Fruit fly (Drosophila melanogaster) Kc167 (cell line): Measurements from ENCODE around the gene CG13062.

ENCODE experiments used
- Myc ChIP-seq: fragments of >200 bp; optimal IDR thresholded peaks from 2 replicates; lab custom pipeline; 2017; ENCODE audit warnings: missing external identifiers
- Sin3A ChIP-seq: fragments of >200 bp; optimal IDR thresholded peaks from 2 replicates; lab custom pipeline; 2018; ENCODE audit warnings: missing external identifiers
- h ChIP-seq: fragments of >200 bp; optimal IDR thresholded peaks from 3 replicates; lab custom pipeline; 2018; ENCODE audit warnings: missing external identifiers
- insv ChIP-seq: fragments of >200 bp; optimal IDR thresholded peaks from 3 replicates; lab custom pipeline; 2018; ENCODE audit warnings: missing external identifiers
- psq ChIP-seq: fragments of >200 bp; optimal IDR thresholded peaks from 2 replicates; lab custom pipeline; 2017; ENCODE audit warnings: missing external identifiers
- ttk ChIP-seq: sonication (Bioruptor generic); optimal IDR thresholded peaks from 2 replicates; lab custom pipeline; 2017; ENCODE audit warnings: missing external identifiers

Gene CG13062

dm6 chr3L:16313985-16314384, at the start of gene CG13062:
TSS of gene CG13062 (plus strand) at chr3L:16314285.
- TF ChIP-seq Sin3A (lab: Kevin White, UChicago) (no peak), insv (lab: Kevin White, UChicago) (no peak), Myc (lab: Kevin White, UChicago) (no peak), ttk (lab: Kevin White, UChicago) (no peak), psq (lab: Kevin White, UChicago) (no peak), h (no peak)

dm6 chr3L:16265000-16265399, 49.1 kb upstream of the CG13062 start, which contains the start of the genes CG13051 and CG13069:
TSS of gene CG13051 (minus strand) at chr3L:16265100.
TSS of gene CG13069 (plus strand) at chr3L:16265385.
- no peak for TF ChIP-seq ttk (lab: Kevin White, UChicago)
- TF ChIP-seq insv (lab: Kevin White, UChicago), result no peak
- TF ChIP-seq psq (lab: Kevin White, UChicago), result no peak
- TF ChIP-seq Sin3A (lab: Kevin White, UChicago), result no peak
- no peak for TF ChIP-seq h
- no peak for TF ChIP-seq Myc (lab: Kevin White, UChicago)

dm6 chr3L:16268106-16268733, 45.9 kb upstream of the CG13062 start, which contains the start of gene CG4950:
TSS of gene CG4950 (minus strand) at chr3L:16268156.
- no peak for TF ChIP-seq Sin3A (lab: Kevin White, UChicago)
- TF ChIP-seq ttk (lab: Kevin White, UChicago), result no peak
- no peak for TF ChIP-seq h
- no peak for TF ChIP-seq psq (lab: Kevin White, UChicago)
- TF ChIP-seq Myc (lab: Kevin White, UChicago), result no peak
- no peak for TF ChIP-seq insv (lab: Kevin White, UChicago)

- no peak for TF ChIP-seq insv (lab: Kevin White, UChicago)
- TF ChIP-seq Sin3A (lab: Kevin White, UChicago), result no peak
- TF ChIP-seq h, result no peak
- TF ChIP-seq Myc (lab: Kevin White, UChicago), result no peak
- no peak for TF ChIP-seq psq (lab: Kevin White, UChicago)
- TF ChIP-seq ttk (lab: Kevin White, UChicago), result no peak
Measured at dm6 chr3L:16269092-16269491, 45.0 kb upstream of the CG13062 start, which contains the start of gene CG13068. TSS of gene CG13068 (plus strand) at chr3L:16269392.

dm6 chr3L:16270802-16271332, 43.2 kb upstream of the CG13062 start, which contains the start of the genes CG34248 and CG13067:
TSS of gene CG34248 (minus strand) at chr3L:16270902.
TSS of gene CG13067 (plus strand) at chr3L:16271282.
- TF ChIP-seq insv (lab: Kevin White, UChicago) (no peak), h (no peak), Myc (lab: Kevin White, UChicago) (no peak), psq (lab: Kevin White, UChicago) (no peak), Sin3A (lab: Kevin White, UChicago) (no peak), ttk (lab: Kevin White, UChicago) (no peak)

- TF ChIP-seq psq (lab: Kevin White, UChicago) (no peak), Sin3A (lab: Kevin White, UChicago) (no peak), ttk (lab: Kevin White, UChicago) (no peak), Myc (lab: Kevin White, UChicago) (no peak), h (no peak), insv (lab: Kevin White, UChicago) (no peak)
Measured at dm6 chr3L:16272338-16272959, 41.6 kb upstream of the CG13062 start, which contains the start of gene CG13066. TSS of gene CG13066 (plus strand) at chr3L:16272909.

dm6 chr3L:16275391-16276017, 38.6 kb upstream of the CG13062 start:
- no peak for TF ChIP-seq insv (lab: Kevin White, UChicago)
- TF ChIP-seq Myc (lab: Kevin White, UChicago), result no peak
- TF ChIP-seq Sin3A (lab: Kevin White, UChicago), result no peak
- TF ChIP-seq h, result no peak
- TF ChIP-seq psq (lab: Kevin White, UChicago), result no peak
- no peak for TF ChIP-seq ttk (lab: Kevin White, UChicago)

- TF ChIP-seq Sin3A (lab: Kevin White, UChicago), result no peak
- no peak for TF ChIP-seq insv (lab: Kevin White, UChicago)
- TF ChIP-seq h, result no peak
- no peak for TF ChIP-seq psq (lab: Kevin White, UChicago)
- TF ChIP-seq Myc (lab: Kevin White, UChicago), result no peak
- TF ChIP-seq ttk (lab: Kevin White, UChicago), result no peak
Measured at dm6 chr3L:16277135-16277534, 37.0 kb upstream of the CG13062 start, which contains the start of gene CG13065. TSS of gene CG13065 (plus strand) at chr3L:16277435.

- TF ChIP-seq Sin3A (lab: Kevin White, UChicago), result no peak
- no peak for TF ChIP-seq insv (lab: Kevin White, UChicago)
- no peak for TF ChIP-seq ttk (lab: Kevin White, UChicago)
- no peak for TF ChIP-seq psq (lab: Kevin White, UChicago)
- TF ChIP-seq Myc (lab: Kevin White, UChicago), result no peak
- TF ChIP-seq h, result no peak
Measured at dm6 chr3L:16279171-16279570, 34.9 kb upstream of the CG13062 start, which contains the start of gene CG13050. TSS of gene CG13050 (minus strand) at chr3L:16279271.

- TF ChIP-seq Myc (lab: Kevin White, UChicago), result no peak
- no peak for TF ChIP-seq psq (lab: Kevin White, UChicago)
- no peak for TF ChIP-seq ttk (lab: Kevin White, UChicago)
- no peak for TF ChIP-seq Sin3A (lab: Kevin White, UChicago)
- no peak for TF ChIP-seq h
- no peak for TF ChIP-seq insv (lab: Kevin White, UChicago)
Measured at dm6 chr3L:16279987-16280454, 34.1 kb upstream of the CG13062 start, which contains the start of gene CG13064. TSS of gene CG13064 (plus strand) at chr3L:16280404.
